Fruit fly (Drosophila melanogaster) whole organism, adult: ENCODE data around the gene CG6026.

ENCODE experiments used
- CG11617 ChIP-seq: fragments of 200-800 bp; sonication (Bioruptor generic); optimal IDR thresholded peaks from 2 replicates; lab custom pipeline; 2017; ENCODE audit warnings: mild to moderate bottlenecking, missing biosample characterization, missing genetic modification reagents, missing genetic modification characterization
- Hr96 ChIP-seq: fragments of 200-800 bp; sonication (Bioruptor generic); optimal IDR thresholded peaks from 2 replicates; lab custom pipeline; 2016; ENCODE audit warnings: missing biosample characterization, missing genetic modification characterization
- tj ChIP-seq: fragments of 200-800 bp; sonication (Bioruptor generic); optimal IDR thresholded peaks from 3 replicates; lab custom pipeline; 2017; ENCODE audit warnings: missing biosample characterization, mild to moderate bottlenecking, missing genetic modification characterization, moderate library complexity

DNA sequence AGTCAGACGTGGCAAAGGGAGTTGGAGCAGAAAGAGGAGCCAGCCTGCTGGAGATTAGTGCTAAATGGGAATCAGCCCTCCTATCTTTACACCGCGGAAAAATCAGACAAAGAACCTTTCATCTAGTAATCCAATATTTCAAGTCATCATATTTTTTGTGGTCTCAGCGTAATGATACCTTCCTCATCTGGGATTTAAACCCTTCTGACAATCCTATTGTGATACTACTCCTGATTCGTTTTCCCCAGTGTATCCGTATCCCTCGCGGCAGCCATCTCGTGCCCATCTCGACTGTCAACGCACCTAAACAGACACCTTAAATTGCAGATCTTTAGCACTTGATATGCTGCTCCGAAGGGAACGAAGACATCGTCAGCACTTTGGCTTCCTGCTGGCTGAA lies 35.0 kb upstream of the CG6026 start:
- TF ChIP-seq tj (GFP tag; lab: Kevin White, UChicago) (no peak), CG11617 (no peak), Hr96 (GFP tag; lab: Kevin White, UChicago) (no peak)
